Worm (Caenorhabditis elegans) whole organism, L1 larva: ENCODE measurements around the gene F08F8.6.

Source experiments
- C04F5.9 ChIP-seq: sonication (generic microtip); optimal IDR thresholded peaks from 2 replicates; lab custom pipeline; 2016; ENCODE audit warnings: missing genetic modification characterization, missing compliant biosample characterization
- C16A3.4 ChIP-seq: fragments of 150-350 bp; optimal IDR thresholded peaks from 2 replicates; lab custom pipeline; 2014; ENCODE audit warnings: missing biosample characterization, missing genetic modification characterization
- C34B4.2 ChIP-seq: sonication (generic microtip); optimal IDR thresholded peaks from 2 replicates; lab custom pipeline; 2017; ENCODE audit warnings: mild to moderate bottlenecking, missing genetic modification characterization, missing compliant biosample characterization
- aha-1 ChIP-seq: fragments of 150-350 bp; optimal IDR thresholded peaks from 2 replicates; lab custom pipeline; 2014; ENCODE audit warnings: missing biosample characterization, missing genetic modification characterization
- alr-1 ChIP-seq: fragments of 200-800 bp; sonication (Bioruptor generic); optimal IDR thresholded peaks from 2 replicates; lab custom pipeline; 2018; ENCODE audit warnings: borderline replicate concordance, mild to moderate bottlenecking, missing genetic modification characterization, missing compliant biosample characterization
- ceh-82 ChIP-seq, 3 experiments: fragments of 150-350 bp in 1 of 3; sonication (generic microtip) in 2 of 3; optimal IDR thresholded peaks; 2 replicates each; lab custom pipeline; 2014 to 2017; ENCODE audit warnings: missing biosample characterization in 3 of 3, missing genetic modification characterization in 3 of 3
- ces-1 ChIP-seq: fragments of 150-350 bp; optimal IDR thresholded peaks from 2 replicates; lab custom pipeline; 2014; ENCODE audit warnings: missing biosample characterization, missing genetic modification reagents, missing genetic modification characterization
- dsc-1 ChIP-seq: sonication (generic microtip); optimal IDR thresholded peaks from 2 replicates; lab custom pipeline; 2016; ENCODE audit warnings: mild to moderate bottlenecking, missing genetic modification characterization, missing compliant biosample characterization
- egl-27 ChIP-seq, 2 experiments: fragments of 150-350 bp in 1 of 2; sonication (generic microtip); optimal IDR thresholded peaks; 3 replicates each; lab custom pipeline; 2017 to 2018; ENCODE audit warnings: missing biosample characterization in 2 of 2, missing genetic modification characterization in 2 of 2, missing genetic modification reagents in 2 of 2
- elt-2 ChIP-seq: sonication (generic microtip); optimal IDR thresholded peaks from 2 replicates; lab custom pipeline; 2016; ENCODE audit warnings: missing genetic modification characterization, mild to moderate bottlenecking, inconsistent platforms, missing compliant biosample characterization, missing genetic modification reagents
- elt-3 ChIP-seq, 6 experiments: fragments of 150-350 bp in 1 of 6; sonication (generic microtip); optimal IDR thresholded peaks; 2 replicates each; lab custom pipeline; 2017 to 2018; ENCODE audit warnings: missing biosample characterization in 6 of 6, missing genetic modification characterization in 6 of 6, inconsistent platforms in 1 of 6
- fkh-10 ChIP-seq: sonication (generic microtip); optimal IDR thresholded peaks from 2 replicates; lab custom pipeline; 2017; ENCODE audit warnings: missing biosample characterization, missing genetic modification reagents, missing genetic modification characterization
- fkh-4 ChIP-seq: sonication (generic microtip); optimal IDR thresholded peaks from 2 replicates; lab custom pipeline; 2016; ENCODE audit warnings: missing compliant biosample characterization, missing genetic modification characterization, borderline replicate concordance
- fkh-8 ChIP-seq: sonication (generic microtip); optimal IDR thresholded peaks from 2 replicates; lab custom pipeline; 2016; ENCODE audit warnings: mild to moderate bottlenecking, missing genetic modification characterization, missing compliant biosample characterization
- grh-1 ChIP-seq: fragments of 200-800 bp; sonication (Bioruptor generic); IDR thresholded peaks from 2 replicates; pipeline ENCODE4 v1.3.6; 2022; ENCODE audit warnings: missing genetic modification reagents, missing genetic modification characterization, missing compliant biosample characterization
- hlh-17 ChIP-seq: fragments of 200-800 bp; sonication (Bioruptor generic); optimal IDR thresholded peaks from 2 replicates; lab custom pipeline; 2018; ENCODE audit warnings: missing genetic modification characterization, mild to moderate bottlenecking, missing compliant biosample characterization, moderate library complexity, borderline replicate concordance
- hlh-4 ChIP-seq: sonication (generic microtip); optimal IDR thresholded peaks from 2 replicates; lab custom pipeline; 2016; ENCODE audit warnings: mild to moderate bottlenecking, missing genetic modification characterization, missing compliant biosample characterization
- hpl-2 ChIP-seq: fragments of 150-350 bp; optimal IDR thresholded peaks from 2 replicates; lab custom pipeline; 2014; ENCODE audit warnings: missing biosample characterization, missing genetic modification reagents, missing genetic modification characterization
- irx-1 ChIP-seq: sonication (generic microtip); optimal IDR thresholded peaks from 2 replicates; lab custom pipeline; 2016; ENCODE audit warnings: missing genetic modification characterization, missing compliant biosample characterization
- isw-1 ChIP-seq: fragments of 200-800 bp; sonication (Bioruptor generic); IDR thresholded peaks from 2 replicates; pipeline ENCODE4 v1.3.6; 2022; ENCODE audit warnings: missing genetic modification characterization, missing compliant biosample characterization
- lin-13 ChIP-seq: fragments of 150-350 bp; optimal IDR thresholded peaks from 2 replicates; lab custom pipeline; 2014; ENCODE audit warnings: missing biosample characterization, missing genetic modification reagents, missing genetic modification characterization
- lin-14 ChIP-seq: fragments of 200-800 bp; sonication (Bioruptor generic); optimal IDR thresholded peaks from 2 replicates; lab custom pipeline; 2018; ENCODE audit warnings: mild to moderate bottlenecking, missing genetic modification characterization, moderate library complexity, missing compliant biosample characterization
- lin-15B ChIP-seq: fragments of 150-350 bp; sonication (generic microtip); optimal IDR thresholded peaks from 3 replicates; lab custom pipeline; 2014; ENCODE audit warnings: missing biosample characterization, missing genetic modification characterization
- lin-35 ChIP-seq, 2 experiments: fragments of 150-350 bp; optimal IDR thresholded peaks; 2 replicates each; lab custom pipeline; 2014; ENCODE audit warnings: missing biosample characterization in 2 of 2, missing genetic modification characterization in 2 of 2, missing genetic modification reagents in 2 of 2
- lin-39 ChIP-seq: fragments of 150-350 bp; optimal IDR thresholded peaks from 2 replicates; lab custom pipeline; 2014; ENCODE audit warnings: missing biosample characterization, missing genetic modification reagents, missing genetic modification characterization
- mab-9 ChIP-seq: fragments of 200-800 bp; sonication (Bioruptor generic); IDR thresholded peaks from 2 replicates; pipeline ENCODE4 v1.3.6; 2022; ENCODE audit warnings: missing genetic modification reagents, missing genetic modification characterization, missing compliant biosample characterization
- mdl-1 ChIP-seq, 2 experiments: fragments of 150-350 bp; optimal IDR thresholded peaks; 2 replicates each; lab custom pipeline; 2014 to 2017; ENCODE audit warnings: missing biosample characterization in 2 of 2, missing genetic modification characterization in 2 of 2, inconsistent platforms in 1 of 2
- mep-1 ChIP-seq: fragments of 150-350 bp; optimal IDR thresholded peaks from 2 replicates; lab custom pipeline; 2014; ENCODE audit warnings: missing biosample characterization, missing genetic modification characterization
- nhr-11 ChIP-seq: fragments of 150-350 bp; optimal IDR thresholded peaks from 2 replicates; lab custom pipeline; 2014; ENCODE audit warnings: missing biosample characterization, missing genetic modification characterization
- nhr-19 ChIP-seq: fragments of 200-800 bp; sonication (Bioruptor generic); conservative IDR thresholded peaks from 2 replicates; pipeline ENCODE4 v1.3.6; 2022; ENCODE audit warnings: missing genetic modification characterization, missing compliant biosample characterization
- nhr-20 ChIP-seq: sonication (generic microtip); optimal IDR thresholded peaks from 2 replicates; lab custom pipeline; 2016; ENCODE audit warnings: mild to moderate bottlenecking, missing genetic modification characterization, missing compliant biosample characterization
- nhr-237 ChIP-seq: fragments of 150-350 bp; optimal IDR thresholded peaks from 2 replicates; lab custom pipeline; 2014; ENCODE audit warnings: missing biosample characterization, missing genetic modification characterization
- nhr-77 ChIP-seq: fragments of 150-350 bp; optimal IDR thresholded peaks from 2 replicates; lab custom pipeline; 2014; ENCODE audit warnings: missing biosample characterization, missing genetic modification characterization
- nhr-85 ChIP-seq: sonication (generic microtip); peaks from one replicate; lab custom pipeline; 2016; ENCODE audit warnings: missing genetic modification characterization, inconsistent platforms, missing compliant biosample characterization
- nhr-90 ChIP-seq: sonication (generic microtip); optimal IDR thresholded peaks from 2 replicates; lab custom pipeline; 2016; ENCODE audit warnings: mild to moderate bottlenecking, missing genetic modification characterization, missing compliant biosample characterization; ENCODE audit not compliant: poor library complexity
- pqm-1 ChIP-seq: sonication (generic microtip); optimal IDR thresholded peaks from 3 replicates; lab custom pipeline; 2017; ENCODE audit warnings: missing biosample characterization, missing genetic modification characterization
- rnt-1 ChIP-seq: sonication (generic microtip); optimal IDR thresholded peaks from 2 replicates; lab custom pipeline; 2016; ENCODE audit warnings: mild to moderate bottlenecking, missing genetic modification characterization, moderate library complexity, missing compliant biosample characterization
- skn-1 ChIP-seq: fragments of 150-350 bp; optimal IDR thresholded peaks from 2 replicates; lab custom pipeline; 2014; ENCODE audit warnings: missing biosample characterization, missing genetic modification characterization
- snpc-4 ChIP-seq: fragments of 150-350 bp; optimal IDR thresholded peaks from 2 replicates; lab custom pipeline; 2014; ENCODE audit warnings: missing biosample characterization, missing genetic modification characterization
- sox-4 ChIP-seq: sonication (generic microtip); optimal IDR thresholded peaks from 2 replicates; lab custom pipeline; 2016; ENCODE audit warnings: missing genetic modification characterization, missing compliant biosample characterization
- sptf-1 ChIP-seq: fragments of 150-350 bp; optimal IDR thresholded peaks from 2 replicates; lab custom pipeline; 2014; ENCODE audit warnings: missing biosample characterization, missing genetic modification characterization
- swsn-7 ChIP-seq: sonication (generic microtip); optimal IDR thresholded peaks from 2 replicates; lab custom pipeline; 2016; ENCODE audit warnings: missing genetic modification characterization, missing compliant biosample characterization
- tbx-2 ChIP-seq: sonication (generic microtip); optimal IDR thresholded peaks from 2 replicates; lab custom pipeline; 2016; ENCODE audit warnings: missing genetic modification characterization, missing compliant biosample characterization
- tlp-1 ChIP-seq: fragments of 150-350 bp; optimal IDR thresholded peaks from 2 replicates; lab custom pipeline; 2014; ENCODE audit warnings: missing biosample characterization, missing genetic modification characterization
- unc-62 ChIP-seq: fragments of 150-350 bp; optimal IDR thresholded peaks from 2 replicates; lab custom pipeline; 2014; ENCODE audit warnings: missing biosample characterization, missing genetic modification reagents, missing genetic modification characterization
- unc-98 ChIP-seq: fragments of 200-800 bp; sonication (Bioruptor generic); IDR thresholded peaks from 2 replicates; pipeline ENCODE4 v1.3.6; 2022; ENCODE audit warnings: missing genetic modification characterization, missing compliant biosample characterization
- vab-15 ChIP-seq: sonication (generic microtip); optimal IDR thresholded peaks from 2 replicates; lab custom pipeline; 2017; ENCODE audit warnings: missing genotype, mild to moderate bottlenecking, missing genetic modification characterization, missing compliant biosample characterization
- xbp-1 ChIP-seq: sonication (generic microtip); optimal IDR thresholded peaks from 2 replicates; lab custom pipeline; 2016; ENCODE audit warnings: missing genetic modification characterization, missing compliant biosample characterization

Gene F08F8.6

DNA sequence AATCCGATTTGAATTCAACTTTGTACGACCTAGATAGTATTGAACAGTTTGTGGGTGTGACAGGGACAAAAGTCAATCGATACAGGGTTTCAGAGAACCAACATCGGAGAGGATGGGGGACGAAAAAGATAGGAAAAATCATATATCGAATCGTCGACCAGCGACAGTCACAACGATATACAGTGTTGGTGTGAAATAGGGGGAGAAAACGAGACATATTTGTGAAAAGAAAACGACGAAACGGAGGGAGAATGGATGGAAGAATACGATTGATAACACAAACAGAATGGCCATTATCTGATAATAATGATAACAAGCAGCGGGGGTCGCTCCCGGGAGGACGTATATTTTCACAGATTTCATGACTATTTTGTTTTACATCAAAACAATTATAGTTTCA lies 31.9 kb downstream of the F08F8.6 start (continued):
- no peak for TF ChIP-seq isw-1 (GFP tag; lab: Robert Waterston, UW)
- peak in 1 of 2 experiments; percentile 58 for TF ChIP-seq lin-35 (GFP tag; optimal IDR thresholded peaks at IDR 0.05; lab: Kevin White, UChicago)
- no peak for TF ChIP-seq C34B4.2 (tag; lab: Kevin White, UChicago)
- TF ChIP-seq xbp-1 (tag; lab: Kevin White, UChicago) = no peak
- peak; percentile 27; the same call in 1 of the 2 replicates for TF ChIP-seq nhr-19 (GFP tag; lab: Robert Waterston, UW)
- no peak for TF ChIP-seq nhr-77 (tag; lab: Kevin White, UChicago)
- TF ChIP-seq sptf-1 (tag; lab: Kevin White, UChicago) = no peak
- TF ChIP-seq ces-1 (GFP tag; lab: Kevin White, UChicago) = no peak
- TF ChIP-seq aha-1 (tag; lab: Kevin White, UChicago) = no peak
- peak; percentile 1 for TF ChIP-seq tbx-2 (tag; lab: Kevin White, UChicago)
- TF ChIP-seq C04F5.9 = no peak
- no peak for TF ChIP-seq hpl-2 (GFP tag; lab: Kevin White, UChicago)
- TF ChIP-seq rnt-1 (tag; lab: Kevin White, UChicago) = no peak
- TF ChIP-seq lin-39 (tag; lab: Kevin White, UChicago) = no peak
- TF ChIP-seq tlp-1 = no peak
- TF ChIP-seq alr-1 = no peak
- no peak for TF ChIP-seq hlh-4 (tag; lab: Kevin White, UChicago)
- peak; percentile 53 for TF ChIP-seq lin-14 (GFP tag; lab: Kevin White, UChicago)
- TF ChIP-seq lin-13 (GFP tag; lab: Kevin White, UChicago) = no peak
- no peak for TF ChIP-seq snpc-4
- TF ChIP-seq skn-1 = no peak
- TF ChIP-seq sox-4 = no peak
- 0 out of 2 replicates have a peak, but pooled peaks have one; percentile 9 for TF ChIP-seq grh-1
- TF ChIP-seq mab-9 (GFP tag; lab: Robert Waterston, UW) = no peak
- TF ChIP-seq mep-1 (tag; lab: Kevin White, UChicago) = no peak
- TF ChIP-seq fkh-10 (GFP tag; lab: Kevin White, UChicago) = no peak
- TF ChIP-seq vab-15 (tag; lab: Kevin White, UChicago) = peak; percentile 73
- no peak for TF ChIP-seq nhr-237
- TF ChIP-seq fkh-8 = no peak
- no peak for TF ChIP-seq nhr-85
- no peak for TF ChIP-seq unc-62 (GFP tag; lab: Kevin White, UChicago)
- TF ChIP-seq ceh-82 (tag; optimal IDR thresholded peaks at IDR 0.05; lab: Kevin White, UChicago) = no peak
- no peak for TF ChIP-seq irx-1
- TF ChIP-seq lin-15B (tag; lab: Kevin White, UChicago) = no peak
- TF ChIP-seq unc-98 (GFP tag; lab: Robert Waterston, UW) = no peak
- no peak for TF ChIP-seq swsn-7 (tag; lab: Kevin White, UChicago)
- TF ChIP-seq elt-2 = peak; percentile 63
- TF ChIP-seq fkh-4 = no peak
- TF ChIP-seq hlh-17 (GFP tag; lab: Kevin White, UChicago) = no peak
- TF ChIP-seq nhr-20 (tag; lab: Kevin White, UChicago) = peak; percentile 47
- TF ChIP-seq nhr-11 (tag; lab: Kevin White, UChicago) = no peak
- peak in 4 of 6 experiments; percentile 67 to 94 (median 78) for TF ChIP-seq elt-3 (tag; optimal IDR thresholded peaks at IDR 0.05; lab: Kevin White, UChicago)
- peak; percentile 39 for TF ChIP-seq nhr-90 (tag; lab: Kevin White, UChicago)
- TF ChIP-seq C16A3.4 = peak; percentile 12
- peak in 1 of 2 experiments; percentile 37 for TF ChIP-seq mdl-1 (tag; optimal IDR thresholded peaks at IDR 0.05; lab: Kevin White, UChicago)
- no peak for TF ChIP-seq egl-27 (tag; optimal IDR thresholded peaks at IDR 0.05; lab: Kevin White, UChicago)
- peak; percentile 60 for TF ChIP-seq pqm-1
- no peak for TF ChIP-seq dsc-1
